Worm (Caenorhabditis elegans) whole organism, late embryonic: ENCODE measurements around the gene ZK1320.3.

Experiments
- fax-1 ChIP-seq: sonication (generic microtip); optimal IDR thresholded peaks from 2 replicates; lab custom pipeline; 2016; ENCODE audit warnings: missing genotype, missing genetic modification characterization, missing compliant biosample characterization
- unc-86 ChIP-seq: sonication (generic microtip); optimal IDR thresholded peaks from 2 replicates; lab custom pipeline; 2016; ENCODE audit warnings: missing genetic modification characterization, missing compliant biosample characterization

- no peak for TF ChIP-seq unc-86 (tag; lab: Kevin White, UChicago)
- TF ChIP-seq fax-1 (tag; lab: Kevin White, UChicago) = no peak
Observed at ce11 chrII:9617039-9617901, 42.9 kb downstream of the ZK1320.3 start, which contains the start of gene hal-3.
